Worm (Caenorhabditis elegans): ENCODE measurements around the gene che-7.

che-7 gene

DNA sequence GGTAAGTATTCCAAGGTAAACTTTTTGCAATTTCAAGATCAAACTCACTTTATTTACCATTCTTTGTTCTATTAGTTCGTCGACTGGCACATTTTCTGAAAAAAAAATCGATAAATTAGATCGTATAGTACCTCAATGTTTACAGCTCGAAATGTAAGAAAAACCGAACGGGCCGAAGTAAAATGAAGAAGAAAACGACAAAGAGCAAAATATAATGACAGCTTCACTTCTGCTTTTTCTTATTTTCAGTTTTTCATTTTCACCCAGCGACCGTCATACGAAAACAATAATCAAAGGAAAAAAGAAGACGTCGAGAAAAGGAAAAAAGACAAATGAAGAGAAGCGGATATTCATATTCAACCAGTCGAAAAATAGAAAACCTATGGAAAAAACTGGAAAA is at the start of gene che-7:
TSS of gene che-7 (minus strand) at position 101 of the 400 bp plus-strand sequence.
- no peak for TF ChIP-seq zag-1 (tag; optimal IDR thresholded peaks at IDR 0.05)
- no peak for TF ChIP-seq unc-62 (GFP tag; optimal IDR thresholded peaks at IDR 0.05)
- TF ChIP-seq ceh-28 (tag; optimal IDR thresholded peaks at IDR 0.05), result peak; percentile 13
- TF ChIP-seq elt-3 (tag; optimal IDR thresholded peaks at IDR 0.05), result no peak

DNA sequence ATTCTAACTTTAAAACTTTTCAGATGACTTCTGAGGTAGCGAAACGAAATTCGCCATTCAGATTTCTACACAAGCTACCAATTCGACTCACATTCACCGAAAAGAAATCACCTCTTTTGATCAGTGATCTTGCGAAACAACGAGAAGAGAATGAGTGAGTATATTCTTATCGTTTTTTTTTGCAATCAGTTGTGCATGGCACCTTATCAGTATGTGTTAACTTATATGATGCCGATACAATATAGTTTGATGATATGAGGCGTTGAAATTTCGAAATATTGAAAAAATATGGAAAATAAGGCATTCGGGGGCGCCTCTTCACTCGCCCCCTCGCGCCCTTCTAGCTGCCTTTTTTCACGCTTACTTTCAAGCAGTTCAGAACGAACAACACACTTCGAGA is 48.9 kb upstream of the che-7 start:
- TF ChIP-seq pqm-1 (tag; optimal IDR thresholded peaks at IDR 0.05) (peak; percentile 92), pha-4 (tag; optimal IDR thresholded peaks at IDR 0.05) (peak; percentile 31), jun-1 (tag; optimal IDR thresholded peaks at IDR 0.05) (peak; percentile 6), elt-2 (tag; optimal IDR thresholded peaks at IDR 0.05) (peak; percentile 96), nhr-67 (tag; optimal IDR thresholded peaks at IDR 0.05) (no peak), R02D3.7 (tag; optimal IDR thresholded peaks at IDR 0.05) (no peak)

DNA sequence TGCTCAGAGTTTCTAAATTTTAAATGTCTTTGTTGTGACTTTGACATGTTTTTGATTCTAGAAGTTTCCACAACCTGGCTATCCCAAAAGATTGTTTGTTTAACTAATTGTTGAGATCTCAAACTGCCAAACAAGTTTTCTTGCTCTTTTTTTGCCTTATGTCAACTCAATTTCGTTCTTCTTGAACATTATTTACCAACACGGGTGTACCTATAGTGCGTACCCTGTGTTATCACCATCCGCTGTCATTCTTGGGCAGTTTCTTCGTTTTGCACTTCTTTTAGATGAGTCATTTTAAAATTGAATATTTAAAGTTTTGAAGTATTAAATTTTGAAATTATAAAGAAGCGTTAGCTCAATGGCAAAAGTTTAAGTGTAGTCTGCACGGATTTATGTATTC is 47.9 kb upstream of the che-7 start, which contains the start of gene sptl-2:
TSS of gene sptl-2 (plus strand) at position 280 of the 400 bp plus-strand sequence.
- TF ChIP-seq pha-4 (tag; optimal IDR thresholded peaks at IDR 0.05) (peak; percentile 67), elt-2 (tag; optimal IDR thresholded peaks at IDR 0.05) (peak; percentile 29), mml-1 (tag; optimal IDR thresholded peaks at IDR 0.05) (no peak), ceh-16 (tag; optimal IDR thresholded peaks at IDR 0.05) (no peak)

- peak; percentile 7 for TF ChIP-seq ama-1 (optimal IDR thresholded peaks at IDR 0.05)
- peak; percentile 9 for TF ChIP-seq elt-2 (tag; optimal IDR thresholded peaks at IDR 0.05)
- TF ChIP-seq snpc-4 (tag; optimal IDR thresholded peaks at IDR 0.05), result peak; percentile 61
- peak; percentile 47 for TF ChIP-seq pha-4 (tag; optimal IDR thresholded peaks at IDR 0.05)
- no peak for TF ChIP-seq nhr-28 (tag; optimal IDR thresholded peaks at IDR 0.05)
- peak; percentile 66 for TF ChIP-seq lin-15B (tag; optimal IDR thresholded peaks at IDR 0.05)
- TF ChIP-seq ZK546.5 (tag; optimal IDR thresholded peaks at IDR 0.05), result no peak
- peak; percentile 30 for TF ChIP-seq egl-5 (tag; optimal IDR thresholded peaks at IDR 0.05)
- no peak for TF ChIP-seq nhr-23 (tag; optimal IDR thresholded peaks at IDR 0.05)
- TF ChIP-seq nfya-1 (tag; optimal IDR thresholded peaks at IDR 0.05; ENCODE audit: insufficient read depth), result peak; percentile 42
- TF ChIP-seq eor-1 (tag; optimal IDR thresholded peaks at IDR 0.05), result no peak
Measured at ce11 chrV:8013901-8014388, 44.9 kb upstream of the che-7 start, which contains the start of gene Y97E10AR.6. Gene Y97E10AR.6, minus strand, starts transcription at chrV:8013951.

DNA sequence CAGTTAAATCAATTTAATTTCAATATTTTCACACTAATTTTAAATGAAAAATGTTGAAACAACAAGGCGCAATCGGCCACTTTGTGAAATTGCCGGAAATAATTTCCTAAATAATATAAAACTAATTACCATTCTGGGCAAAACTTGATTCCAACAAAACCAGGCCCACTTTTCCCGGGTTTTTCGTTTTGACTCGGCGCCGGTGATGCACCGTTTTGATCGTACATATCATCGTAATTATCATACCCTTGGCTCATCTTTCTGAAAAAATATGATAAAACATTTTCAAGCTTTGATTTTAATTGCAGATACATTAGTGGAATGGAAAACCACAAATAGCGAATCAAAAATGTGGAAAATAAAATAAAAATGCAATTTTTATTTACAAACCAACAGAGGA is 43.0 kb upstream of the che-7 start, which contains the start of gene rpb-9:
TSS of gene rpb-9 (minus strand) at position 314 of the 400 bp plus-strand sequence.
- TF ChIP-seq pha-4 (tag; optimal IDR thresholded peaks at IDR 0.05), result peak; percentile 14
- no peak for TF ChIP-seq nhr-77 (tag; optimal IDR thresholded peaks at IDR 0.05)
- TF ChIP-seq sea-2 (GFP tag; optimal IDR thresholded peaks at IDR 0.05), result no peak
- TF ChIP-seq zag-1 (tag; optimal IDR thresholded peaks at IDR 0.05), result no peak
- peak; percentile 26 for TF ChIP-seq ama-1 (optimal IDR thresholded peaks at IDR 0.05)
- TF ChIP-seq lin-15B (tag; optimal IDR thresholded peaks at IDR 0.05), result no peak
- no peak for TF ChIP-seq eor-1 (tag; optimal IDR thresholded peaks at IDR 0.05)
- no peak for TF ChIP-seq ztf-4 (tag; optimal IDR thresholded peaks at IDR 0.05)

ce11 chrV:8010846-8011245 is 41.8 kb upstream of the che-7 start, which contains the start of gene lmtr-2:
Gene lmtr-2, minus strand, starts transcription at chrV:8011106.
- TF ChIP-seq skn-1 (tag; optimal IDR thresholded peaks at IDR 0.05), result no peak
- TF ChIP-seq pha-4 (tag; optimal IDR thresholded peaks at IDR 0.05), result no peak
- TF ChIP-seq fkh-10 (GFP tag; optimal IDR thresholded peaks at IDR 0.05), result no peak
- no peak for TF ChIP-seq egl-27 (tag; optimal IDR thresholded peaks at IDR 0.05)
- TF ChIP-seq nhr-23 (tag; optimal IDR thresholded peaks at IDR 0.05), result no peak

DNA sequence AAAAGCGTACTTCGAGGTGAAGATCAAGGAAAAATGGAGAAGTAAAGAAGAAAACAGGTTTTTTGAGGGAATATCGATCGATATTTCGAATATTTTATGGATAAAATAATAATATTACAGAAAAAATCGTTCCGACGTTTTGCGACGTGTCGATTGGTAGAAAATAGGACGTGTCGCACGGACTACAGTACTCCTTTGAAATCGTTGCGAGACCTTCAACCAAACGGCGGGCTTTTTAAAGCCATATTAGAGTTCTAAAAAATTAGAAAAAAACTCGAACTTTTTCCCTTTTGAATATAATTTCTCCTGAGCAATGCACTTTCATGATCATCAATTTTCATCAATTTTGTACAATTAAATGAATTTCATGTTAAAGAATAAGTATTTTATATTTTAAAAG is 41.1 kb upstream of the che-7 start, which contains the start of gene Y97E10AR.4:
TSS of gene Y97E10AR.4 (minus strand) at position 131 of the 400 bp plus-strand sequence.
- TF ChIP-seq R02D3.7 (tag; optimal IDR thresholded peaks at IDR 0.05) (no peak), fkh-10 (GFP tag; optimal IDR thresholded peaks at IDR 0.05) (no peak), nhr-76 (tag; optimal IDR thresholded peaks at IDR 0.05) (no peak), elt-2 (tag; optimal IDR thresholded peaks at IDR 0.05) (no peak), lin-39 (tag; optimal IDR thresholded peaks at IDR 0.05) (no peak), fkh-2 (tag; optimal IDR thresholded peaks at IDR 0.05) (no peak), nhr-11 (tag; optimal IDR thresholded peaks at IDR 0.05) (no peak), nhr-43 (tag; optimal IDR thresholded peaks at IDR 0.05; ENCODE audit: poor library complexity, severe bottlenecking) (no peak), egl-5 (tag; optimal IDR thresholded peaks at IDR 0.05) (no peak), ama-1 (optimal IDR thresholded peaks at IDR 0.05) (no peak), unc-62 (GFP tag; optimal IDR thresholded peaks at IDR 0.05) (no peak), lsy-12 (tag; optimal IDR thresholded peaks at IDR 0.05) (no peak)
